Fruit fly (Drosophila melanogaster) ovary, adult (tissue): ENCODE data around the gene Cpr64Ab.

Experiments
- CG17801 ChIP-seq: fragments of 200-800 bp; optimal IDR thresholded peaks from 2 replicates; lab custom pipeline; 2019; ENCODE audit warnings: missing biosample characterization, mild to moderate bottlenecking, missing genetic modification characterization, moderate library complexity; ENCODE audit not compliant: partially characterized antibody

The Cpr64Ab gene

dm6 chr3L:4204867-4205266, 6.5 kb downstream of the Cpr64Ab start:
- no peak for TF ChIP-seq CG17801 (GFP tag; lab: Kevin White, UChicago)

- no peak for TF ChIP-seq CG17801 (GFP tag; lab: Kevin White, UChicago)
These were observed 7.1 kb downstream of the Cpr64Ab start, which contains the start of gene CG15005 for dm6 chr3L:4204239-4204638. Gene CG15005 (minus strand): TSS chr3L:4204339.

dm6 chr3L:4193730-4194649, 17.4 kb downstream of the Cpr64Ab start, which contains the start of gene CG43367:
Gene CG43367 (plus strand): TSS chr3L:4193993.
- no peak for TF ChIP-seq CG17801 (GFP tag; lab: Kevin White, UChicago)

- no peak for TF ChIP-seq CG17801 (GFP tag; lab: Kevin White, UChicago)
These were observed 23.3 kb downstream of the Cpr64Ab start, which contains the start of the genes Teh2 and tipE for dm6 chr3L:4187930-4188523. Gene Teh2 (minus strand): TSS chr3L:4188023. Gene tipE (plus strand): TSS chr3L:4188499.

- TF ChIP-seq CG17801 (GFP tag; lab: Kevin White, UChicago), result peak; percentile 59
These were observed 24.7 kb downstream of the Cpr64Ab start, which contains the start of gene VhaM9.7-c for dm6 chr3L:4186659-4187058. Gene VhaM9.7-c (minus strand): TSS chr3L:4186865.

dm6 chr3L:4185259-4185658, 26.1 kb downstream of the Cpr64Ab start:
- no peak for TF ChIP-seq CG17801 (GFP tag; lab: Kevin White, UChicago)

- TF ChIP-seq CG17801 (GFP tag; lab: Kevin White, UChicago), result no peak
These were observed 26.8 kb downstream of the Cpr64Ab start, which contains the start of gene Teh3 for dm6 chr3L:4184563-4184962. Gene Teh3 (minus strand): TSS chr3L:4184663.

- TF ChIP-seq CG17801 (GFP tag; lab: Kevin White, UChicago), result no peak
These were observed 33.3 kb downstream of the Cpr64Ab start, which contains the start of gene Teh4 for dm6 chr3L:4177981-4178562. Gene Teh4 (minus strand): TSS chr3L:4178270.

- TF ChIP-seq CG17801 (GFP tag; lab: Kevin White, UChicago), result no peak
These were observed 37.8 kb downstream of the Cpr64Ab start, which contains the start of gene CG18675 for dm6 chr3L:4173584-4173983. Gene CG18675 (plus strand): TSS chr3L:4173884.

dm6 chr3L:4169957-4170651, 41.2 kb downstream of the Cpr64Ab start, which contains the start of gene Ero1L:
Gene Ero1L (plus strand): TSS chr3L:4170404.
- TF ChIP-seq CG17801 (GFP tag; lab: Kevin White, UChicago), result peak; percentile 30

dm6 chr3L:4167353-4167842, 43.9 kb downstream of the Cpr64Ab start, which contains the start of gene mas:
Gene mas (minus strand): TSS chr3L:4167464.
- no peak for TF ChIP-seq CG17801 (GFP tag; lab: Kevin White, UChicago)

- no peak for TF ChIP-seq CG17801 (GFP tag; lab: Kevin White, UChicago)
These were observed 50.4 kb downstream of the Cpr64Ab start, which contains the start of gene nab for dm6 chr3L:4160926-4161325. Gene nab (minus strand): TSS chr3L:4160932.
